Worm (Caenorhabditis elegans): Measurements from ENCODE around the gene sri-26.

DNA sequence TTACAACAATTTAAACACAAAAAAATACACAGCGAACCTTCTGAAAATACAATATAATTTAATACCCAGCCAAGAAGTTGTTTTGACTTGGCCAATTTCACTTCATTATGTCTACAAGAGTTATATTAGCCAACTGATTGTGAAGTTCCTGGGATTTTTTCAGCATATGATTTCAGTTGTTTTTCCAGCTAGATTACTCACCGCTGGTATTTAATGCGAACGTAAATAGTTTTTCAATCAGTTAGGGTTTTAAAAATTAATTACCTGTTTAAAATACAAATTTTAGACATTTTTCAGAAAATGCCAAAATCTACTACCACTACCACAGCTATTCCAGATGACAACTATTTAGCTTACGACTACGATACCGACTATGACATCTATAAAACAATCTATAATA is 10.4 kb downstream of the sri-26 start, which contains the start of gene srw-14:
- TF ChIP-seq ces-1 (GFP tag; optimal IDR thresholded peaks at IDR 0.05) (no peak), drap-1 (GFP tag; optimal IDR thresholded peaks at IDR 0.05) (no peak)
